Worm (Caenorhabditis elegans): Measurements from ENCODE around the gene C03A7.13.

C03A7.13 gene

ce11 chrV:5169586-5169985 is 22.8 kb downstream of the C03A7.13 start, which contains the start of gene srt-64:
srt-64 (minus strand) TSS chrV:5169686.
- TF ChIP-seq hnd-1 (tag; optimal IDR thresholded peaks at IDR 0.05) (no peak), ceh-13 (GFP tag; optimal IDR thresholded peaks at IDR 0.05) (no peak), ets-7 (tag; optimal IDR thresholded peaks at IDR 0.05) (no peak), pes-1 (GFP tag; IDR thresholded peaks at IDR 0.05) (no peak), B0310.2 (tag; optimal IDR thresholded peaks at IDR 0.05) (no peak), flt-1 (GFP tag; IDR thresholded peaks at IDR 0.05) (no peak), tbx-37 (GFP tag; conservative IDR thresholded peaks at IDR 0.05) (no peak), ceh-36 (tag; optimal IDR thresholded peaks at IDR 0.05) (no peak), ama-1 (optimal IDR thresholded peaks at IDR 0.05) (no peak), tra-4 (tag; optimal IDR thresholded peaks at IDR 0.05) (no peak), scrt-1 (GFP tag; IDR thresholded peaks at IDR 0.05) (no peak), hmbx-1 (tag; optimal IDR thresholded peaks at IDR 0.05) (no peak), tbx-11 (GFP tag; IDR thresholded peaks at IDR 0.05) (no peak), F13C5.2 (tag; optimal IDR thresholded peaks at IDR 0.05) (no peak)

DNA sequence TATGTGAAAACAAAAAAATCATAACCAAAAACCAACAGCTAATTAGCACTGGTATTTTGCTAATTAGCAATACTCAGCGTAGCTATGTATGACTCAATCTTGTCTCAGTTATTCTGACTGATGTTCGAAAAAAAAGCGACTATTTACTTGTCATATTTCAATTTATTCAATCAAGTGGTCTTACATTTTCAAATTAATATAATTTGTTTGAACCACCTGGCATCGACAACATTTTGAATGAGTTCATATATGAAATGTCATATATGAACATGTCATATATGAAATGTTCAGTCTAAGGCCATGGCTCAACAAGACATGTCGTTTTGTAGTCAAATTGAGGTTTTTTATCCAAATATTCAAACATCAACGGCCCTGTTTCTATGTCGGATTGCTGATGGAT is 26.9 kb downstream of the C03A7.13 start, which contains the start of gene srw-140:
Gene srw-140 (plus strand): TSS at position 301 of the 400 bp plus-strand sequence.
- no peak for TF ChIP-seq ceh-13 (GFP tag; optimal IDR thresholded peaks at IDR 0.05)
- TF ChIP-seq sea-1 (GFP tag; conservative IDR thresholded peaks at IDR 0.05), result no peak
- no peak for TF ChIP-seq hmg-4 (GFP tag; optimal IDR thresholded peaks at IDR 0.05)
- no peak for TF ChIP-seq hmbx-1 (tag; optimal IDR thresholded peaks at IDR 0.05)
- TF ChIP-seq flt-1 (GFP tag; IDR thresholded peaks at IDR 0.05), result no peak
- no peak for TF ChIP-seq F13C5.2 (tag; optimal IDR thresholded peaks at IDR 0.05)
- TF ChIP-seq hnd-1 (tag; optimal IDR thresholded peaks at IDR 0.05), result no peak
- no peak for TF ChIP-seq tbx-37 (GFP tag; conservative IDR thresholded peaks at IDR 0.05)
- no peak for TF ChIP-seq scrt-1 (GFP tag; IDR thresholded peaks at IDR 0.05)
- TF ChIP-seq ama-1 (optimal IDR thresholded peaks at IDR 0.05), result no peak
- no peak for TF ChIP-seq ets-7 (tag; optimal IDR thresholded peaks at IDR 0.05)
- TF ChIP-seq tra-4 (tag; optimal IDR thresholded peaks at IDR 0.05), result no peak
- TF ChIP-seq ceh-36 (tag; optimal IDR thresholded peaks at IDR 0.05), result no peak
- no peak for TF ChIP-seq aly-1 (tag; optimal IDR thresholded peaks at IDR 0.05)
- no peak for TF ChIP-seq tbx-11 (GFP tag; IDR thresholded peaks at IDR 0.05)

ce11 chrV:5164682-5165081 is 27.7 kb downstream of the C03A7.13 start, which contains the start of gene abu-7:
abu-7 (minus strand) TSS chrV:5164782.
- no peak for TF ChIP-seq B0310.2 (tag; optimal IDR thresholded peaks at IDR 0.05)
- TF ChIP-seq hmg-4 (GFP tag; optimal IDR thresholded peaks at IDR 0.05), result no peak
- no peak for TF ChIP-seq sea-1 (GFP tag; conservative IDR thresholded peaks at IDR 0.05)
- TF ChIP-seq scrt-1 (GFP tag; IDR thresholded peaks at IDR 0.05), result no peak
- TF ChIP-seq hmbx-1 (tag; optimal IDR thresholded peaks at IDR 0.05), result no peak
- no peak for TF ChIP-seq flt-1 (GFP tag; IDR thresholded peaks at IDR 0.05)
- TF ChIP-seq ceh-36 (tag; optimal IDR thresholded peaks at IDR 0.05), result no peak
- TF ChIP-seq tra-4 (tag; optimal IDR thresholded peaks at IDR 0.05), result no peak
- no peak for TF ChIP-seq hnd-1 (tag; optimal IDR thresholded peaks at IDR 0.05)
- TF ChIP-seq tbx-37 (GFP tag; conservative IDR thresholded peaks at IDR 0.05), result no peak
- TF ChIP-seq F13C5.2 (tag; optimal IDR thresholded peaks at IDR 0.05), result no peak
- TF ChIP-seq pes-1 (GFP tag; IDR thresholded peaks at IDR 0.05), result no peak
- no peak for TF ChIP-seq ama-1 (optimal IDR thresholded peaks at IDR 0.05)
- TF ChIP-seq aly-1 (tag; optimal IDR thresholded peaks at IDR 0.05), result no peak
- TF ChIP-seq ceh-13 (GFP tag; optimal IDR thresholded peaks at IDR 0.05), result no peak

DNA sequence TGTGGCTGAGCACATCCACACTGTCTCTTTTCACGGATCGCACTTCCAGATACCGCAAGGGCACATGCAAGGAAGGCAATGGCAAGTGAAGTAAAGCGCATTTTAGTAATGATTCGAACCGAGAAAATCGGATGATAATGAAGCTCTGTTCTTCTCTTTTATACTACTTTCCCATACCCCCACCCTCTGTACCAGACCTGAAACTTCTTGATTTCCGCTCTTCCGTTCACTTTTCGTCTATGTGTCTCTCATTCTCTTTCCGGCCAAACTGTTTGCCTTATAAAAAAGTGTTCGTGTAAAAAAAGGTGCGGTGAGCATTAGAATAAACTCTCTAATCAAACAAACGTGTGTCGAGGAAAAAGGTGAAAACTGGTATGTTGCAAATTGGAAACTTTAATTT is 30.6 kb downstream of the C03A7.13 start, which contains the start of gene abu-6:
Gene abu-6 (minus strand): TSS at position 101 of the 400 bp plus-strand sequence.
- no peak for TF ChIP-seq hnd-1 (tag; optimal IDR thresholded peaks at IDR 0.05)
- no peak for TF ChIP-seq flt-1 (GFP tag; IDR thresholded peaks at IDR 0.05)

DNA sequence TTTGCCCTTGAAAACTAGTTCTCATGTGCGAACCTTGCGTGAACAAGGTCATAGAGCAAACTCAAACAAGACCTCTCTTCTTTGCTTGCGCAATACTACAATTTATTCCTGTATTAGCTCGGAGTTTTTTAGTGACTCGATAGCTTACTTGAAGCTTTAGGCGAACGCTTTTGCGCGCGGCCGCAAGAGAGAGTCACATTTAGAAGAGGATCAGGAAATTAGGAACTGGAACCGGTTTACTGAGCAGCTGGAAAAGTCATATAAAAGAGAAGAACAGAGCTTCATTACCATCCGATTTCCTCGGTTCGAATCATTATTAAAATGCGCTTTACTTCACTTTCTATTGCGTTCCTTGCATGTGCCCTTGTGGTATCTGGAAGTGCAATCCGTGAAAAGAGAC is 34.0 kb downstream of the C03A7.13 start, which contains the start of gene abu-15:
Gene abu-15 (plus strand): TSS at position 301 of the 400 bp plus-strand sequence.
- TF ChIP-seq pes-1 (GFP tag; IDR thresholded peaks at IDR 0.05) (no peak), flt-1 (GFP tag; IDR thresholded peaks at IDR 0.05) (no peak), sea-1 (GFP tag; conservative IDR thresholded peaks at IDR 0.05) (no peak), tra-4 (tag; optimal IDR thresholded peaks at IDR 0.05) (no peak), aly-1 (tag; optimal IDR thresholded peaks at IDR 0.05) (no peak), scrt-1 (GFP tag; IDR thresholded peaks at IDR 0.05) (no peak), ama-1 (optimal IDR thresholded peaks at IDR 0.05) (no peak), ceh-36 (tag; optimal IDR thresholded peaks at IDR 0.05) (no peak)

ce11 chrV:5157660-5158059 is 34.7 kb downstream of the C03A7.13 start, which contains the start of gene srx-39:
srx-39 (minus strand) TSS chrV:5157760.
- no peak for TF ChIP-seq hnd-1 (tag; optimal IDR thresholded peaks at IDR 0.05)
- TF ChIP-seq ets-7 (tag; optimal IDR thresholded peaks at IDR 0.05), result no peak
- TF ChIP-seq tbx-11 (GFP tag; IDR thresholded peaks at IDR 0.05), result no peak
- TF ChIP-seq hmg-4 (GFP tag; optimal IDR thresholded peaks at IDR 0.05), result no peak
- TF ChIP-seq F13C5.2 (tag; optimal IDR thresholded peaks at IDR 0.05), result no peak
- TF ChIP-seq hmbx-1 (tag; optimal IDR thresholded peaks at IDR 0.05), result no peak
- no peak for TF ChIP-seq ceh-13 (GFP tag; optimal IDR thresholded peaks at IDR 0.05)
- TF ChIP-seq sea-1 (GFP tag; conservative IDR thresholded peaks at IDR 0.05), result no peak
- no peak for TF ChIP-seq flt-1 (GFP tag; IDR thresholded peaks at IDR 0.05)
- TF ChIP-seq ceh-36 (tag; optimal IDR thresholded peaks at IDR 0.05), result no peak
- no peak for TF ChIP-seq ama-1 (optimal IDR thresholded peaks at IDR 0.05)
- no peak for TF ChIP-seq pes-1 (GFP tag; IDR thresholded peaks at IDR 0.05)

- TF ChIP-seq hmg-4 (GFP tag; optimal IDR thresholded peaks at IDR 0.05) (no peak), B0310.2 (tag; optimal IDR thresholded peaks at IDR 0.05) (no peak)
Measured at ce11 chrV:5155516-5155915, 36.8 kb downstream of the C03A7.13 start, which contains the start of gene srx-38. srx-38 (minus strand) TSS chrV:5155616.

- TF ChIP-seq aly-1 (tag; optimal IDR thresholded peaks at IDR 0.05) (no peak), ceh-36 (tag; optimal IDR thresholded peaks at IDR 0.05) (no peak), hmg-4 (GFP tag; optimal IDR thresholded peaks at IDR 0.05) (no peak), sea-1 (GFP tag; conservative IDR thresholded peaks at IDR 0.05) (no peak), tbx-11 (GFP tag; IDR thresholded peaks at IDR 0.05) (no peak), ets-7 (tag; optimal IDR thresholded peaks at IDR 0.05) (no peak), pes-1 (GFP tag; IDR thresholded peaks at IDR 0.05) (no peak), hnd-1 (tag; optimal IDR thresholded peaks at IDR 0.05) (no peak), B0310.2 (tag; optimal IDR thresholded peaks at IDR 0.05) (no peak), tra-4 (tag; optimal IDR thresholded peaks at IDR 0.05) (no peak), tbx-37 (GFP tag; conservative IDR thresholded peaks at IDR 0.05) (no peak), ceh-13 (GFP tag; optimal IDR thresholded peaks at IDR 0.05) (no peak), scrt-1 (GFP tag; IDR thresholded peaks at IDR 0.05) (no peak), flt-1 (GFP tag; IDR thresholded peaks at IDR 0.05) (no peak), ama-1 (optimal IDR thresholded peaks at IDR 0.05) (no peak), F13C5.2 (tag; optimal IDR thresholded peaks at IDR 0.05) (no peak), hmbx-1 (tag; optimal IDR thresholded peaks at IDR 0.05) (no peak)
Measured at ce11 chrV:5150880-5151279, 41.5 kb downstream of the C03A7.13 start, which contains the start of gene srh-130. srh-130 (plus strand) TSS chrV:5151180.

Measured in whole organism, early embryonic.